Worm (Caenorhabditis elegans) whole organism, young adult: ENCODE measurements around the gene tost-1.
A peak's percentile ranks its signal among the peaks of the same experiment; 100 is the strongest.

ENCODE experiments used
- ama-1 ChIP-seq, 3 experiments: fragments of 150-350 bp in 1 of 3; sonication (generic microtip) in 2 of 3; optimal IDR thresholded peaks; 2 replicates each; lab custom pipeline; 2014 to 2018; ENCODE audit warnings: missing biosample characterization in 2 of 3, missing genetic modification characterization in 2 of 3, missing genetic modification reagents in 2 of 3
- aptf-2 ChIP-seq: fragments of 200-800 bp; sonication (Bioruptor generic); conservative IDR thresholded peaks from 2 replicates; pipeline ENCODE4 v1.3.6; 2022; ENCODE audit warnings: missing genetic modification reagents, missing genetic modification characterization, missing compliant biosample characterization
- bed-2 ChIP-seq: fragments of 200-800 bp; sonication (Bioruptor generic); IDR thresholded peaks from 2 replicates; pipeline ENCODE4 v1.3.6; 2022; ENCODE audit warnings: missing genetic modification reagents, missing genetic modification characterization, missing compliant biosample characterization
- ets-4 ChIP-seq: fragments of 200-800 bp; sonication (Bioruptor generic); optimal IDR thresholded peaks from 2 replicates; lab custom pipeline; 2018; ENCODE audit warnings: mild to moderate bottlenecking, missing genetic modification characterization, missing compliant biosample characterization
- lag-1 ChIP-seq: fragments of 200-800 bp; sonication (Bioruptor generic); IDR thresholded peaks from 2 replicates; pipeline ENCODE4 v1.3.6; 2022; ENCODE audit warnings: missing genetic modification reagents, missing genetic modification characterization, missing compliant biosample characterization
- lin-40 ChIP-seq: sonication (generic microtip); optimal IDR thresholded peaks from 2 replicates; lab custom pipeline; 2016; ENCODE audit warnings: missing genetic modification characterization, mild to moderate bottlenecking, missing compliant biosample characterization, missing genotype, missing genetic modification reagents
- lir-1 ChIP-seq: fragments of 200-800 bp; sonication (Bioruptor generic); conservative IDR thresholded peaks from 2 replicates; pipeline ENCODE4 v1.3.6; 2022; ENCODE audit warnings: missing genetic modification reagents, missing genetic modification characterization, missing compliant biosample characterization
- lsy-27 ChIP-seq: sonication (generic microtip); optimal IDR thresholded peaks from 2 replicates; lab custom pipeline; 2017; ENCODE audit warnings: missing genetic modification characterization, mild to moderate bottlenecking, missing compliant biosample characterization, antibody characterized with exemption, missing genotype, borderline replicate concordance; ENCODE audit not compliant: insufficient read depth
- nhr-90 ChIP-seq: sonication (generic microtip); optimal IDR thresholded peaks from 2 replicates; lab custom pipeline; 2016; ENCODE audit warnings: missing genotype, mild to moderate bottlenecking, missing genetic modification characterization, missing compliant biosample characterization
- pha-4 ChIP-seq: fragments of 150-350 bp; sonication (generic microtip); optimal IDR thresholded peaks from 2 replicates; lab custom pipeline; 2014; ENCODE audit warnings: missing biosample characterization, missing genetic modification reagents, missing genetic modification characterization
- snpc-1.3 ChIP-seq: sonication (generic microtip); optimal IDR thresholded peaks from 2 replicates; lab custom pipeline; 2017; ENCODE audit warnings: missing genetic modification characterization, mild to moderate bottlenecking, missing compliant biosample characterization, antibody characterized with exemption, moderate library complexity, missing genotype, missing genetic modification reagents; ENCODE audit not compliant: insufficient read depth
- unc-62 ChIP-seq: fragments of 150-350 bp; optimal IDR thresholded peaks from 2 replicates; lab custom pipeline; 2014; ENCODE audit warnings: missing biosample characterization, missing genetic modification reagents, missing genetic modification characterization
- ztf-22 ChIP-seq: fragments of 200-800 bp; sonication (Bioruptor generic); optimal IDR thresholded peaks from 2 replicates; lab custom pipeline; 2018; ENCODE audit warnings: mild to moderate bottlenecking, missing genetic modification characterization, moderate library complexity, missing compliant biosample characterization

- TF ChIP-seq nhr-90 (tag; lab: Kevin White, UChicago) (no peak), lsy-27 (tag; lab: Kevin White, UChicago) (no peak), lag-1 (GFP tag; lab: Robert Waterston, UW) (no peak), snpc-1.3 (tag; lab: Kevin White, UChicago) (peak; percentile 58), lin-40 (tag; lab: Kevin White, UChicago) (no peak), ztf-22 (GFP tag; lab: Kevin White, UChicago) (no peak), bed-2 (GFP tag; lab: Robert Waterston, UW) (no peak), pha-4 (tag; lab: Kevin White, UChicago) (no peak), lir-1 (no peak), ama-1 (optimal IDR thresholded peaks at IDR 0.05; lab: Kevin White, UChicago) (no peak), ama-1 (GFP tag; optimal IDR thresholded peaks at IDR 0.05; lab: Kevin White, UChicago) (no peak), unc-62 (GFP tag; lab: Kevin White, UChicago) (no peak), aptf-2 (GFP tag; lab: Robert Waterston, UW) (no peak), ets-4 (no peak)
These were observed 22.1 kb upstream of the tost-1 start, which contains the start of gene tag-340 for ce11 chrIII:4900260-4900659.
